Worm (Caenorhabditis elegans): ENCODE measurements around the gene M04D8.7.

M04D8.7 gene

DNA sequence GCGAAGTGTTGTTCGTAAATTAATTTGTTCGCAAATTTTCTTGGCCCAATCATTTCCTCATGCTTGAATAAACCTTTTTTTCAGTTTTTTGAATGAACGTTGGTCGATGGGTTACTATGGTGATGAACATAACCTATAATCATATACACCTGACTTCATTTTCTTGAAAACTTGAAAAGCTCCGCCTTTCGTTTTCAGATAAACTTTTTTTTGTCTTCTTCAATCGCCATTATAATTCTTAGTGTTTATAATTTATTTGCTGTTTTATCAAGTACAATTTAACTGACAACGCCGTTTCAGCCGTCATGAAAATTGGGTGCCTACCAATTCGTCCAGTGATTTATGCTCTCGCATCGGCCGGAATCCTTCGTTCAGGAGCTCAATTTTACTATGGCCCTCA is at the start of gene M04D8.7:
M04D8.7 (plus strand) TSS at position 301 of the 400 bp plus-strand sequence.
- no peak for TF ChIP-seq unc-62 (GFP tag; optimal IDR thresholded peaks at IDR 0.05)

- no peak for TF ChIP-seq unc-62 (GFP tag; optimal IDR thresholded peaks at IDR 0.05)
Observed at ce11 chrIII:9988352-9988751, 48.9 kb upstream of the M04D8.7 start, which contains the start of gene C05B5.1. Gene C05B5.1, minus strand, starts transcription at chrIII:9988452.

- TF ChIP-seq unc-62 (GFP tag; optimal IDR thresholded peaks at IDR 0.05), result no peak
Observed at ce11 chrIII:9991324-9991723, 45.9 kb upstream of the M04D8.7 start.

DNA sequence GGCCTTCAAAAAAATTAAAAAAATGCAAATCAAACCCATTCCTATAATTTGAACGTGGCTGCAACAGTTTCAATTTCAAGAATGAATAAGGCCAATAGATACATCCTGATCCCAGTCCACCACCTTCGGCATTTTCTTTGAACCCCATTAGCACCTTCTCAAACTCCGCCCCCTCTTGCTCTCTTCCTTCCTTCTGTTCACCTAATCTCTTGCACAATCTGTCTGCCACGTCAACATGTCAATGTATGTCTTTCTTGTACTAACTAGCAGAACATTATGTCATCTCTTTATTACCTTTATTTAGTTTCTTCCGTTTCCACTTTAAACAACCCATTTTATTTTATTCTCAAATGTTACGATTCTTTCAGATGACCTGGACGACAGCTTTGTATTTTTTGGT is 43.7 kb upstream of the M04D8.7 start, which contains the start of gene C05B5.4:
C05B5.4 (plus strand) TSS at position 351 of the 400 bp plus-strand sequence.
- no peak for TF ChIP-seq unc-62 (GFP tag; optimal IDR thresholded peaks at IDR 0.05)

DNA sequence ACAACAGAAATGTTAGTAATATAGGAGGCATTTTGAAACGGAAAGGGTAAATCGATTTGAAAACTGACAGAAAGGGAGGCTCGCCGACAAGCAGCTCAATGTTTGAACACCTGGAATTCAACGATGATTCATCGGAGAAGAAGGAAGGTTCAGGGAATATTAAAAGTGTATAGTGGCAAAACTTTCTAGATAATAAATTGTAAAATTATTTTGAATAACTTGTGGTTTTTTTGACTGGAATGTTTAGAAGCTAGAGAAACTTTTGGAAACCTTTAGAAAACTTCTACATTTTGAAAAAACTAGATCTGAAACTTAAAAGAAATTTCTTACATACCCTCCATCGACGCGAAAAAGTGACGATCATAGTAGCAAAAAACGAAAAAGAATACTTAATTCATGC is 39.4 kb upstream of the M04D8.7 start, which contains the start of gene pqn-8:
pqn-8 (minus strand) TSS at position 101 of the 400 bp plus-strand sequence.
- TF ChIP-seq unc-62 (GFP tag; optimal IDR thresholded peaks at IDR 0.05), result no peak

DNA sequence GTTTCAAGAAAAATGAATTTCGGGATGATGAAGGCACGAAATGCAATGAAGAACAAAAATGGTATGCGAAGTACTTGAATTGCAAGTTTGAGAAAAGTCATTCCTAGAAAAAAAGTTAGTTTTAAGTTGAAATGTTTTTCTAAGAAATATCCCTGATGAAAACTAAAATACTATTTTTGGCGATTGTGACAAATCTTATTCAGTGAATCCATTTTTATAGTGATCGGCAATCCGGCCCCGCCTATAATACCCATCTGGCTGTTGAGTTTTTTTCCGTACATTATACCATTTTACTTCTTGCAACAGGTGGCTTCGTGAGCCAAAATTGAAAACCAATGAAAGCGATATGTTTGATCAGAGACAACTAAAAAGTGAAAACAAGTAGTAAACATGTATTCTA is 38.0 kb upstream of the M04D8.7 start, which contains the start of gene C05B5.17:
C05B5.17 (minus strand) TSS at position 101 of the 400 bp plus-strand sequence.
- no peak for TF ChIP-seq unc-62 (GFP tag; optimal IDR thresholded peaks at IDR 0.05)

DNA sequence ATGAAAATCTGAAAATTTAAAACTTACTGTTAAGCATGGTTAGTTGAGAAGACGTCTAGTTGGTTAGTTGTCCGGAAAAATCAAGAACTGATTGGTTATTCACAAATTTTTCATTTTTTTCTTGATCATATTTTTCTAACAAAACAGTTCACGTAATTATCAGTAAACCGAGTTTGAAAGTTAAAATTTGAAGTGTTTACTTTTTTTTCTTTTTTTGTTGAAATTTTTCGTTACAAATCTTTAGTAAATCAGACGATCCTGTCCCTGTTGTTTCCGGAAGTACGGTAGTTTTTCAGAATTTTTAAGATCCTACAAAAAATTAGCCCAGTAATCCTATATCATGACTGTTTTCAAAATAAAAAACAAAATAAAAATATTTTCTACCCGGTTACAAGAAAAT is 36.8 kb upstream of the M04D8.7 start, which contains the start of gene C05B5.2:
C05B5.2 (minus strand) TSS at position 101 of the 400 bp plus-strand sequence.
- no peak for TF ChIP-seq unc-62 (GFP tag; optimal IDR thresholded peaks at IDR 0.05)

ce11 chrIII:10001060-10001459 is 36.2 kb upstream of the M04D8.7 start, which contains the start of gene C05B5.5:
Gene C05B5.5, plus strand, starts transcription at chrIII:10001360.
- TF ChIP-seq unc-62 (GFP tag; optimal IDR thresholded peaks at IDR 0.05), result no peak

DNA sequence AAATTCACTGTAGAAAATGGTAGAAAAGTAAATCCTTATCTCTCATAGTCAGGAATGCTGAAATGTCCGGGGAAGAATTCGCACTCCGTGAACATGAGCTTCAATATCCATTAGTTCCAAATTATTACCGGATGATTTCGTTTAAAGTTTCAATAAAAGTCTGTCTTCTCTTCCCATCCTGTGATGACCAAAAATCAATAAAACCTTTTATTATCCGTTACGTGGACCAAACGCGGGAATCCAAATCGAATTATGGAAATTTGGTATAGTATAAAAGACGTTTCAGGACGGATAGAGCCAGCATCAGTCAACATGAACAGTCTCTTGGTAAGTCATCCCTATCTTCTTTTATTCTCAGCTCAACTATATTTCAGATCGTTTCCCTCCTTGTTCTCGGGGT is 33.0 kb upstream of the M04D8.7 start, which contains the start of gene C05B5.11:
C05B5.11 (plus strand) TSS at position 301 of the 400 bp plus-strand sequence.
- TF ChIP-seq unc-62 (GFP tag; optimal IDR thresholded peaks at IDR 0.05), result no peak

DNA sequence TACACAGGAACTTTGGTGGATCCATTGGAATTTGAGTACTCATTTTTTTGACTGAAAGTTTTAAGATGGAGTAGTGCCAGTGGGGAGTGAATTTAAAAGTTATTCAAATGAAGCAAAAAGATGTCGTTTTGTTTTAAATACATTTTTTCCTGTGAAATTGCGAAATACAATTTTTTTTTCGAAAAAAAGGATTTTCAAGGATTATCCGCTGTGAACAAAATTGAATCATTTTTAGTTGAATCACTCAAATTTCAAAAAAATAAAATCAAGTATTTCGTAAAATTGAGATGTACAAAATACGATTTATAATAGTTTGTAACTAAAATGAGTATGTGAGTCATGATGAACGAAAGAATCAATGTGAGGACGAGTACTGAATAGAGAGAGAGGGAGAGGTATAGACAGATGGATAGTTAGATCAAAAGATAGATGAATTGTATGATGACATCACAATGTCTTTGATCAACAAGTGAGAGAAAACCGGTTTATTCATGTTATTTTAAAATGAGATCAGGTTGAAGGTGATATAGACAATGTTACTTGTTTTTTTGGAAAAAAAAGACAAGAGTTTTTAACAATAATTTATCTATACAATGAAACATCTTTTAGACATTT is 30.4 kb upstream of the M04D8.7 start, which contains the start of gene C05B5.8:
C05B5.8 (minus strand) TSS at position 51 of the 615 bp plus-strand sequence.
- TF ChIP-seq unc-62 (GFP tag; optimal IDR thresholded peaks at IDR 0.05), result no peak

- no peak for TF ChIP-seq unc-62 (GFP tag; optimal IDR thresholded peaks at IDR 0.05)
Observed at ce11 chrIII:10010117-10010516, 27.1 kb upstream of the M04D8.7 start, which contains the start of gene fbxa-155. Gene fbxa-155, minus strand, starts transcription at chrIII:10010217.

DNA sequence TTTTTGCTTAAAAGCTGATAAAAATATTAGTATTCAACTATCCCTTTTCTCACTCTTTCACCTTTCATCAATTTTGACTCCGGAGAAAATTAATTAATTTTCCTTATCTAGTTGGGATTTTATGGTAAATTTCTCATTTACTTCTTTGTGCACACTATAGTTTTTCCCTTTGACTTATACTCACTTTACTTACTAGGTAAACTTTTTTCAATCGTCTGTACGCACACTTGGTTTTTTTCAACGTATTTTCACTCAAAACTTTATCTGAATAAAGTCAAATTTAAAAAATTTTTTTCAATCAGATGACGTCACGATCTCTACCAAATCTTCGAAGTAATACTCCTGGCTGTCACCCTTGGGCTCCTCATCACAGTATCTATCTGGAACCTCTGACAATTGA is 25.1 kb upstream of the M04D8.7 start, which contains the start of gene C05B5.16:
C05B5.16 (plus strand) TSS at position 301 of the 400 bp plus-strand sequence.
- no peak for TF ChIP-seq unc-62 (GFP tag; optimal IDR thresholded peaks at IDR 0.05)

- no peak for TF ChIP-seq unc-62 (GFP tag; optimal IDR thresholded peaks at IDR 0.05)
Observed at ce11 chrIII:10016413-10017051, 20.7 kb upstream of the M04D8.7 start, which contains the start of gene rgs-1. Gene rgs-1, minus strand, starts transcription at chrIII:10016558.

DNA sequence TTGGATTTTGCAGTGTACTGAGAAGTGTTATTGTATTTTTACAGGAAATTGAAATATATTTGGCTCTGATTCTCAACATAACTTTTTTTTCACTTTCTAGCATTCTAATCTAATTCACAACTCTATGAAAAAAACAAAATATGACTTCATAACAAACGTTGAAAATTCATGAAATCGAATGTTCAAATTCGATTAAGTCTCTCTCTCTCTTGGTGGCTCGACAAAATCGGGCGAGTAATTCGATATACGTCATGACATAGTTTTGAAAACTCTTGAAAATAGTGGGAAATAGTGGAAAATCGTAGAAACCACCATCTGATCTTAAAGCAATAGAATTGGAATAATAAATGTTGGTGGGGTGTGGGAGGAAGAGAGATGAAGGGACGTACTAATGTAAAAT is 19.2 kb upstream of the M04D8.7 start:
- TF ChIP-seq unc-62 (GFP tag; optimal IDR thresholded peaks at IDR 0.05), result no peak

DNA sequence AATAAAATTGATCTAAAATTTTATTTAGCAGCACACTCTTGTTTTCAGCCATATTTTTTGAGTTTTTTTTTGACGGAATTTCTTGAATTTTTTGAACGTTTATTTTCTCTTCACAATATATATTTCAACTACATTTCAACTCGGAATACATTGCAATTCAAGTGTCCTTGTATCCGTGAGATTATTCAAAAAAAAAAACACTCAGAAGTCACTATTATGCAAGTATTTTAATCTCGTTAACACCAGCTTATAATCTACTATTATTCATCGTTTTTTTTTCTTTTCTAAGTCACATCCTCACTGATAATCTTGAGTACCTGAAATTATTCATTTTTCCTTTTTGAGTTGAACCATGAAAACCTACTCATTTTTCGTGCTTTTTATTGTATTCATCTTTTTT is 13.8 kb upstream of the M04D8.7 start, which contains the start of gene ins-21:
ins-21 (plus strand) TSS at position 301 of the 400 bp plus-strand sequence.
- no peak for TF ChIP-seq unc-62 (GFP tag; optimal IDR thresholded peaks at IDR 0.05)

- no peak for TF ChIP-seq unc-62 (GFP tag; optimal IDR thresholded peaks at IDR 0.05)
Observed at ce11 chrIII:10025989-10026388, 11.3 kb upstream of the M04D8.7 start, which contains the start of gene ins-22. Gene ins-22, plus strand, starts transcription at chrIII:10026289.

All from whole organism, dauer.